Fruit fly (Drosophila melanogaster) whole organism, embryonic: Measurements from ENCODE around the gene Spx.
A peak's percentile ranks its signal among the peaks of the same experiment; 100 is the strongest.

Experiments used
- BEAF-32 ChIP-seq: fragments of 200-800 bp; sonication (Bioruptor generic); optimal IDR thresholded peaks from 3 replicates; lab custom pipeline; 2017; ENCODE audit warnings: missing biosample characterization, missing genetic modification characterization, mild to moderate bottlenecking, moderate library complexity, missing genetic modification reagents
- C15 ChIP-seq: fragments of 200-800 bp; sonication (Bioruptor generic); IDR thresholded peaks from 3 replicates; pipeline ENCODE4 v1.3.6; 2022; ENCODE audit warnings: missing biosample characterization, missing genetic modification characterization
- CG10274 ChIP-seq: fragments of 200-800 bp; sonication (Bioruptor generic); optimal IDR thresholded peaks from 3 replicates; lab custom pipeline; 2017; ENCODE audit warnings: missing biosample characterization, mild to moderate bottlenecking, missing genetic modification characterization
- CG12942 ChIP-seq: fragments of 200-800 bp; sonication (Bioruptor generic); optimal IDR thresholded peaks from 3 replicates; lab custom pipeline; 2016; ENCODE audit warnings: missing biosample characterization, missing genetic modification characterization
- CG13287 ChIP-seq: fragments of 200-800 bp; sonication (Bioruptor generic); IDR thresholded peaks from 2 replicates; pipeline ENCODE4 v1.3.6; 2022; ENCODE audit warnings: missing biosample characterization, missing genetic modification characterization; ENCODE audit not compliant: partially characterized antibody
- CG13296 ChIP-seq: fragments of 200-800 bp; sonication (Bioruptor generic); optimal IDR thresholded peaks from 3 replicates; lab custom pipeline; 2018; ENCODE audit warnings: missing biosample characterization, mild to moderate bottlenecking, missing genetic modification characterization
- CG14667 ChIP-seq: fragments of 200-800 bp; sonication (Bioruptor generic); IDR thresholded peaks from 2 replicates; pipeline ENCODE4 v1.3.6; 2022; ENCODE audit warnings: missing biosample characterization, missing genetic modification characterization
- CG14710 ChIP-seq: fragments of 200-800 bp; sonication (Bioruptor generic); optimal IDR thresholded peaks from 3 replicates; lab custom pipeline; 2019; ENCODE audit warnings: missing biosample characterization, mild to moderate bottlenecking, missing genetic modification characterization, moderate library complexity
- CG17328 ChIP-seq: fragments of 200-800 bp; sonication (Bioruptor generic); IDR thresholded peaks from 2 replicates; pipeline ENCODE4 v1.3.6; 2022; ENCODE audit warnings: missing biosample characterization, missing genetic modification characterization
- CG18599 ChIP-seq: fragments of 200-800 bp; sonication (Bioruptor generic); optimal IDR thresholded peaks from 3 replicates; lab custom pipeline; 2017; ENCODE audit warnings: missing biosample characterization, missing genetic modification characterization, mild to moderate bottlenecking, moderate library complexity, missing genetic modification reagents
- CG31441 ChIP-seq: fragments of 200-800 bp; sonication (Bioruptor generic); IDR thresholded peaks from 2 replicates; pipeline ENCODE4 v1.3.6; 2022; ENCODE audit warnings: missing biosample characterization, missing genetic modification characterization
- CG4424 ChIP-seq: fragments of 200-800 bp; sonication (Bioruptor generic); optimal IDR thresholded peaks from 3 replicates; lab custom pipeline; 2016; ENCODE audit warnings: missing biosample characterization, missing genetic modification characterization
- CG4820 ChIP-seq: fragments of 200-800 bp; sonication (Bioruptor generic); optimal IDR thresholded peaks from 3 replicates; lab custom pipeline; 2016; ENCODE audit warnings: missing biosample characterization, missing genetic modification characterization
- CG5245 ChIP-seq: fragments of 200-800 bp; sonication (Bioruptor generic); optimal IDR thresholded peaks from 3 replicates; lab custom pipeline; 2016; ENCODE audit warnings: missing biosample characterization, missing genetic modification characterization
- CG5953 ChIP-seq: fragments of 200-800 bp; sonication (Bioruptor generic); IDR thresholded peaks from 2 replicates; pipeline ENCODE4 v1.3.6; 2022; ENCODE audit warnings: missing biosample characterization, missing genetic modification characterization
- CG6791 ChIP-seq: fragments of 200-800 bp; sonication (Bioruptor generic); IDR thresholded peaks from 3 replicates; pipeline ENCODE4 v1.3.6; 2022; ENCODE audit warnings: missing biosample characterization, missing genetic modification characterization; ENCODE audit not compliant: partially characterized antibody
- CG6854 ChIP-seq: fragments of 200-800 bp; sonication (Bioruptor generic); optimal IDR thresholded peaks from 3 replicates; lab custom pipeline; 2017; ENCODE audit warnings: missing biosample characterization, mild to moderate bottlenecking, missing genetic modification characterization
- CG8359 ChIP-seq: fragments of 200-800 bp; sonication (Bioruptor generic); optimal IDR thresholded peaks from 2 replicates; lab custom pipeline; 2017; ENCODE audit warnings: missing biosample characterization, mild to moderate bottlenecking, missing genetic modification characterization, borderline replicate concordance
- CG9817 ChIP-seq: fragments of 200-800 bp; sonication (Bioruptor generic); optimal IDR thresholded peaks from 2 replicates; lab custom pipeline; 2018; ENCODE audit warnings: missing biosample characterization, mild to moderate bottlenecking, missing genetic modification characterization, moderate library complexity
- CoRest ChIP-seq: fragments of 200-800 bp; sonication (Bioruptor generic); optimal IDR thresholded peaks from 3 replicates; lab custom pipeline; 2018; ENCODE audit warnings: missing biosample characterization, mild to moderate bottlenecking, missing genetic modification characterization, moderate library complexity
- D19A ChIP-seq: fragments of 200-800 bp; optimal IDR thresholded peaks from 3 replicates; lab custom pipeline; 2019; ENCODE audit warnings: missing biosample characterization, mild to moderate bottlenecking, missing genetic modification characterization, moderate library complexity
- Dll ChIP-seq: fragments of 200-800 bp; sonication (Bioruptor generic); IDR thresholded peaks from 4 replicates; pipeline ENCODE4 v1.3.6; 2022; ENCODE audit warnings: missing biosample characterization, missing genetic modification characterization; ENCODE audit not compliant: partially characterized antibody
- Dp ChIP-seq: fragments of 200-800 bp; sonication (Bioruptor generic); optimal IDR thresholded peaks from 2 replicates; lab custom pipeline; 2018; ENCODE audit warnings: missing biosample characterization, mild to moderate bottlenecking, missing genetic modification characterization, moderate library complexity
- E2f2 ChIP-seq: fragments of 200-800 bp; sonication (Bioruptor generic); IDR thresholded peaks from 2 replicates; pipeline ENCODE4 v1.3.6; 2022; ENCODE audit warnings: missing biosample characterization, missing genetic modification characterization
- Lhr ChIP-seq: fragments of 200-800 bp; sonication (Bioruptor generic); optimal IDR thresholded peaks from 3 replicates; lab custom pipeline; 2017; ENCODE audit warnings: mild to moderate bottlenecking, missing biosample characterization, missing genetic modification reagents, missing genetic modification characterization
- NC2α ChIP-seq: fragments of 200-800 bp; sonication (Bioruptor generic); optimal IDR thresholded peaks from 2 replicates; lab custom pipeline; 2016; ENCODE audit warnings: missing biosample characterization, missing genetic modification characterization
- NK7.1 ChIP-seq: fragments of 200-800 bp; sonication (Bioruptor generic); optimal IDR thresholded peaks from 3 replicates; lab custom pipeline; 2016; ENCODE audit warnings: missing biosample characterization, missing genetic modification characterization
- PHDP ChIP-seq: fragments of 200-800 bp; sonication (Bioruptor generic); optimal IDR thresholded peaks from 3 replicates; lab custom pipeline; 2018; ENCODE audit warnings: missing biosample characterization, mild to moderate bottlenecking, missing genetic modification characterization, moderate library complexity
- Pdp1 ChIP-seq, 2 experiments: fragments of 200-800 bp; sonication (Bioruptor generic); optimal IDR thresholded peaks; 3 replicates each; lab custom pipeline; 2016; ENCODE audit warnings: missing biosample characterization in 2 of 2, missing genetic modification characterization in 2 of 2, mild to moderate bottlenecking in 1 of 2, moderate library complexity in 1 of 2
- Sry-δ ChIP-seq: fragments of 200-800 bp; sonication (Bioruptor generic); optimal IDR thresholded peaks from 2 replicates; lab custom pipeline; 2016; ENCODE audit warnings: missing biosample characterization, missing genetic modification characterization
- amos ChIP-seq: fragments of 200-800 bp; sonication (Bioruptor generic); IDR thresholded peaks from 2 replicates; pipeline ENCODE4 v1.3.6; 2022; ENCODE audit warnings: missing biosample characterization, missing genetic modification characterization; ENCODE audit not compliant: partially characterized antibody
- ato ChIP-seq: fragments of 200-800 bp; sonication (Bioruptor generic); IDR thresholded peaks from 2 replicates; pipeline ENCODE4 v1.3.6; 2022; ENCODE audit warnings: missing biosample characterization, missing genetic modification characterization; ENCODE audit not compliant: partially characterized antibody
- chinmo ChIP-seq: fragments of 200-800 bp; sonication (Bioruptor generic); IDR thresholded peaks from 4 replicates; pipeline ENCODE4 v1.3.6; 2022; ENCODE audit warnings: missing biosample characterization, missing genetic modification characterization; ENCODE audit not compliant: partially characterized antibody
- croc ChIP-seq: fragments of 200-800 bp; sonication (Bioruptor generic); conservative IDR thresholded peaks from 3 replicates; pipeline ENCODE4 v1.3.6; 2022; ENCODE audit warnings: missing biosample characterization, missing genetic modification characterization
- dmrt11E ChIP-seq: fragments of 200-800 bp; sonication (Bioruptor generic); optimal IDR thresholded peaks from 3 replicates; lab custom pipeline; 2018; ENCODE audit warnings: missing biosample characterization, mild to moderate bottlenecking, missing genetic modification characterization, moderate library complexity
- exex ChIP-seq: fragments of 200-800 bp; sonication (Bioruptor generic); optimal IDR thresholded peaks from 4 replicates; lab custom pipeline; 2018; ENCODE audit warnings: missing biosample characterization, mild to moderate bottlenecking, missing genetic modification characterization, moderate library complexity
- gcm ChIP-seq: fragments of 200-800 bp; sonication (Bioruptor generic); optimal IDR thresholded peaks from 2 replicates; lab custom pipeline; 2019; ENCODE audit warnings: missing biosample characterization, mild to moderate bottlenecking, missing genetic modification characterization, moderate library complexity
- gem ChIP-seq: fragments of 200-800 bp; sonication (Bioruptor generic); optimal IDR thresholded peaks from 2 replicates; lab custom pipeline; 2019; ENCODE audit warnings: missing biosample characterization, mild to moderate bottlenecking, missing genetic modification characterization, moderate library complexity
- grau ChIP-seq: fragments of 200-800 bp; optimal IDR thresholded peaks from 3 replicates; lab custom pipeline; 2019; ENCODE audit warnings: missing biosample characterization, mild to moderate bottlenecking, missing genetic modification characterization, moderate library complexity
- hbn ChIP-seq: fragments of 200-800 bp; sonication (Bioruptor generic); IDR thresholded peaks from 2 replicates; pipeline ENCODE4 v1.3.6; 2022; ENCODE audit warnings: missing biosample characterization, missing genetic modification characterization; ENCODE audit not compliant: partially characterized antibody
- kni ChIP-seq: fragments of 200-800 bp; sonication (Bioruptor generic); optimal IDR thresholded peaks from 3 replicates; lab custom pipeline; 2017; ENCODE audit warnings: mild to moderate bottlenecking, missing biosample characterization, missing genetic modification reagents, missing genetic modification characterization
- knrl ChIP-seq: fragments of 200-800 bp; sonication (Bioruptor generic); IDR thresholded peaks from 3 replicates; pipeline ENCODE4 v1.3.6; 2022; ENCODE audit warnings: missing biosample characterization, missing genetic modification characterization; ENCODE audit not compliant: partially characterized antibody
- lab ChIP-seq: fragments of 200-800 bp; sonication (Bioruptor generic); optimal IDR thresholded peaks from 3 replicates; lab custom pipeline; 2017; ENCODE audit warnings: missing biosample characterization, missing genetic modification characterization, mild to moderate bottlenecking, moderate library complexity, missing genetic modification reagents
- lola ChIP-seq, 3 experiments: fragments of >200 bp in 2 of 3; fragments of 200-800 bp in 1 of 3; sonication (Bioruptor generic) in 1 of 3; optimal IDR thresholded peaks; 2 replicates each; lab custom pipeline; 2017 to 2019; ENCODE audit warnings: missing biosample characterization in 3 of 3, missing genetic modification characterization in 3 of 3, mild to moderate bottlenecking in 1 of 3, moderate library complexity in 1 of 3
- sisA ChIP-seq: fragments of 200-800 bp; sonication (Bioruptor generic); IDR thresholded peaks from 2 replicates; pipeline ENCODE4 v1.3.6; 2022; ENCODE audit warnings: missing biosample characterization, missing genetic modification characterization
- sob ChIP-seq: fragments of 200-800 bp; sonication (Bioruptor generic); IDR thresholded peaks from 2 replicates; pipeline ENCODE4 v1.3.6; 2022; ENCODE audit warnings: missing biosample characterization, missing genetic modification characterization
- stwl ChIP-seq: fragments of 200-800 bp; sonication (Bioruptor generic); optimal IDR thresholded peaks from 3 replicates; lab custom pipeline; 2018; ENCODE audit warnings: missing biosample characterization, mild to moderate bottlenecking, missing genetic modification characterization, moderate library complexity

Gene Spx

DNA sequence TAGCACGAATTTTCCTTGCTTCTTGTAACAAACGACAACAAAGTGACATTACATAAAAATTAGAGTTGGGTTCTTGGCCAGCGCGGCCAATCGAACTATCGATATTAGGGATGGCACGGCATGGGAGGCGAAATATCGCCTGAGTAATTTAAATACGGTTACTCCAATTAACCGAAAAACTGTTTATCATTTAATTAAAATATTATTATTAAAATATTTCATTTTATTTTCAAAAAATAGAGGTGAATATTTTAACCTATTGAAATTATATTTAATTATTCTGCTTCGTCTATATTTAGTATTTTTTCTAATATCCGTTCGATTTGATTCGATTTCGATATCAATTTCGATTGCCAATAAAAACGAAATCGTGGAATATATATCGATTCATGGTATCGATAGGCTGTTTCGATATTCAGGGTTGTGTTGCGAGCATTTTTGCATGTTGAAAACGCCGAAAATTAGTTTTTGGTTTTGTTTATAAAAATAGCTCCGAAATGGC, at the start of gene Spx, which contains the start of gene Rbcn-3A (continued):
- peak in 1 of 2 experiments; percentile 90 for TF ChIP-seq Pdp1 (GFP tag; optimal IDR thresholded peaks at IDR 0.05; lab: Kevin White, UChicago)
- peak; percentile 78 for TF ChIP-seq hbn (GFP tag; lab: Robert Waterston, UW)
- peak; percentile 87 for TF ChIP-seq CG13287 (GFP tag; lab: Robert Waterston, UW)
- peak; percentile 51 for TF ChIP-seq stwl (tag; lab: Kevin White, UChicago)
- peak; percentile 34 for TF ChIP-seq lab
- TF ChIP-seq gem (tag; lab: Kevin White, UChicago), result peak; percentile 61
- 0 out of 2 replicates have a peak, but pooled peaks have one; percentile 14 for TF ChIP-seq sisA (GFP tag; lab: Robert Waterston, UW)
- no peak for TF ChIP-seq CG5245
- peak; percentile 45 for TF ChIP-seq PHDP
- no peak for TF ChIP-seq croc (GFP tag; lab: Robert Waterston, UW)
- no peak for TF ChIP-seq kni (GFP tag; lab: Kevin White, UChicago)
- peak; percentile 90 for TF ChIP-seq CG6791 (GFP tag; lab: Robert Waterston, UW)
- peak; percentile 70; the same call in 1 of the 2 replicates for TF ChIP-seq ato (GFP tag; lab: Robert Waterston, UW)
- TF ChIP-seq CG5953, result no peak
- no peak for TF ChIP-seq CG6854 (GFP tag; lab: Kevin White, UChicago)
- TF ChIP-seq grau (tag; lab: Kevin White, UChicago), result peak; percentile 53
- peak; percentile 35 for TF ChIP-seq CG18599 (GFP tag; lab: Kevin White, UChicago)
- no peak for TF ChIP-seq CG4820
- no peak for TF ChIP-seq NK7.1
- no peak for TF ChIP-seq CG10274 (GFP tag; lab: Kevin White, UChicago)
- no peak for TF ChIP-seq C15
- peak; percentile 94 for TF ChIP-seq Dll (GFP tag; lab: Robert Waterston, UW)
- TF ChIP-seq Sry-δ (GFP tag; lab: Kevin White, UChicago), result peak; percentile 81
- TF ChIP-seq exex (tag; lab: Kevin White, UChicago), result no peak
- TF ChIP-seq CG12942 (GFP tag; lab: Kevin White, UChicago), result peak; percentile 3
- peak; percentile 69 for TF ChIP-seq CoRest (tag; lab: Kevin White, UChicago)
- no peak for TF ChIP-seq CG8359 (GFP tag; lab: Kevin White, UChicago)
- TF ChIP-seq CG17328 (GFP tag; lab: Robert Waterston, UW), result peak; percentile 29; the same call in 1 of the 2 replicates
- TF ChIP-seq CG13296 (GFP tag; lab: Kevin White, UChicago), result peak; percentile 19
- peak; percentile 65 for TF ChIP-seq CG14710
- TF ChIP-seq CG31441 (GFP tag; lab: Robert Waterston, UW), result peak; percentile 36; the same call in 1 of the 2 replicates
- TF ChIP-seq Lhr (GFP tag; lab: Kevin White, UChicago), result peak; percentile 19
- TF ChIP-seq Dp (GFP tag; lab: Kevin White, UChicago), result peak; percentile 35
- peak; percentile 87 for TF ChIP-seq BEAF-32 (GFP tag; lab: Kevin White, UChicago)
- TF ChIP-seq sob, result peak; percentile 28; the same call in 1 of the 2 replicates
- peak; percentile 21 for TF ChIP-seq D19A (tag; lab: Kevin White, UChicago)
- TF ChIP-seq CG14667 (GFP tag; lab: Robert Waterston, UW), result no peak
- peak; percentile 83 for TF ChIP-seq amos (GFP tag; lab: Robert Waterston, UW)
- peak; percentile 21 for TF ChIP-seq gcm (GFP tag; lab: Kevin White, UChicago)
- TF ChIP-seq chinmo (GFP tag; lab: Robert Waterston, UW), result 0 out of 4 replicates have a peak, but pooled peaks have one; percentile 80
- peak; percentile 50 for TF ChIP-seq dmrt11E (tag; lab: Kevin White, UChicago)
- TF ChIP-seq lola (GFP tag; optimal IDR thresholded peaks at IDR 0.05; lab: Kevin White, UChicago), result peak in 1 of 3 experiments; percentile 32
- peak; percentile 93 for TF ChIP-seq knrl (GFP tag; lab: Robert Waterston, UW)
- no peak for TF ChIP-seq NC2α (GFP tag; lab: Kevin White, UChicago)
- peak; percentile 8 for TF ChIP-seq CG9817 (tag; lab: Kevin White, UChicago)
- peak; percentile 40 for TF ChIP-seq CG4424 (GFP tag; lab: Kevin White, UChicago)
- peak; percentile 34; the same call in 1 of the 2 replicates for TF ChIP-seq E2f2
